Worm (Caenorhabditis elegans) whole organism, young adult: ENCODE data around the gene Y73B6BL.31.

Experiments
- ama-1 ChIP-seq, 3 experiments: fragments of 150-350 bp in 1 of 3; sonication (generic microtip) in 2 of 3; optimal IDR thresholded peaks; 2 replicates each; lab custom pipeline; 2014 to 2018; ENCODE audit warnings: missing biosample characterization in 2 of 3, missing genetic modification characterization in 2 of 3, missing genetic modification reagents in 2 of 3
- bed-2 ChIP-seq: fragments of 200-800 bp; sonication (Bioruptor generic); IDR thresholded peaks from 2 replicates; pipeline ENCODE4 v1.3.6; 2022; ENCODE audit warnings: missing genetic modification reagents, missing genetic modification characterization, missing compliant biosample characterization
- chd-7 ChIP-seq: sonication (generic microtip); optimal IDR thresholded peaks from 2 replicates; lab custom pipeline; 2016; ENCODE audit warnings: mild to moderate bottlenecking, missing genetic modification characterization, moderate library complexity, missing compliant biosample characterization
- egrh-3 ChIP-seq: fragments of 200-800 bp; sonication (Bioruptor generic); IDR thresholded peaks from 2 replicates; pipeline ENCODE4 v1.3.6; 2022; ENCODE audit warnings: missing genetic modification reagents, missing genetic modification characterization, missing compliant biosample characterization
- hlh-12 ChIP-seq: sonication (generic microtip); optimal IDR thresholded peaks from 2 replicates; lab custom pipeline; 2016; ENCODE audit warnings: missing genetic modification characterization, missing compliant biosample characterization
- hmg-1.2 ChIP-seq: fragments of 200-800 bp; sonication (Bioruptor generic); IDR thresholded peaks from 2 replicates; pipeline ENCODE4 v1.3.6; 2022; ENCODE audit warnings: missing genetic modification reagents, missing genetic modification characterization, missing compliant biosample characterization
- lin-26 ChIP-seq: fragments of 200-800 bp; sonication (Bioruptor generic); IDR thresholded peaks from 2 replicates; pipeline ENCODE4 v1.3.6; 2022; ENCODE audit warnings: missing genetic modification reagents, missing genetic modification characterization, missing compliant biosample characterization
- zim-3 ChIP-seq: sonication (generic microtip); optimal IDR thresholded peaks from 2 replicates; lab custom pipeline; 2017; ENCODE audit warnings: mild to moderate bottlenecking, missing genetic modification characterization, moderate library complexity, missing compliant biosample characterization
- ztf-18 ChIP-seq: sonication (generic microtip); optimal IDR thresholded peaks from 2 replicates; lab custom pipeline; 2016; ENCODE audit warnings: missing genotype, mild to moderate bottlenecking, missing genetic modification characterization, missing compliant biosample characterization

DNA sequence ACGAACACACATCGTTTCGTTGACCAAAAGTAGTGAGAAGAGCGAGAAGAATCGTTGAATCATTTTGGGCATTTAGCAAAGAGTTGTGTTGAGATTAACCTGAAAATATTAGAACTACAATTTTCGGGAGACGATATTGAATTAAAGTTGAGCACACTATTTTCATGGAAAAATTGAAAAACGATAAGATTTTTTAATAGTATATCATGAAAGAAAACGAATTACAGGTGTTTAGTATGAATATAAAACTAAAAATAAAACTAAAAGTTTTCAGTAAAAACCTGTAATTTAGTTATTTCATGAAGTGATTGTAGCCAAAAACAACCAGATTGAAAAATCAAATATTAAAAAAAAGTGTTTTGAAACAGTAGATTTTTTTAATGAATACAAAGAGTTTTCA, 15.8 kb downstream of the Y73B6BL.31 start, which contains the start of gene lgc-10:
- TF ChIP-seq zim-3 (tag; lab: Kevin White, UChicago) (no peak), egrh-3 (GFP tag; lab: Robert Waterston, UW) (no peak), lin-26 (GFP tag; lab: Robert Waterston, UW) (no peak), bed-2 (GFP tag; lab: Robert Waterston, UW) (no peak), ama-1 (optimal IDR thresholded peaks at IDR 0.05; lab: Kevin White, UChicago) (no peak), ama-1 (GFP tag; optimal IDR thresholded peaks at IDR 0.05; lab: Kevin White, UChicago) (no peak), ztf-18 (tag; lab: Kevin White, UChicago) (no peak), chd-7 (tag; lab: Kevin White, UChicago) (no peak), hmg-1.2 (GFP tag; lab: Robert Waterston, UW) (no peak), hlh-12 (no peak)
